Fruit fly (Drosophila melanogaster) whole organism: ENCODE data around the gene CG13306.
A peak's percentile ranks its signal among the peaks of the same experiment; 100 is the strongest.

Source experiments
- EcR ChIP-seq, 2 experiments: fragments of >200 bp; optimal IDR thresholded peaks; 2 replicates each; lab custom pipeline; 2017; ENCODE audit warnings: missing biosample characterization in 2 of 2, missing genetic modification characterization in 2 of 2, missing genetic modification reagents in 2 of 2
- psq ChIP-seq: fragments of >200 bp; optimal IDR thresholded peaks from 2 replicates; lab custom pipeline; 2017
- usp ChIP-seq: fragments of >200 bp; optimal IDR thresholded peaks from 2 replicates; lab custom pipeline; 2017; ENCODE audit warnings: missing biosample characterization, missing genetic modification characterization, mixed read lengths

- peak in 1 of 2 experiments; percentile 56 for TF ChIP-seq EcR (GFP tag; optimal IDR thresholded peaks at IDR 0.05; lab: Kevin White, UChicago)
- TF ChIP-seq psq (lab: Kevin White, UChicago), result no peak
- TF ChIP-seq usp (GFP tag; lab: Kevin White, UChicago), result no peak
These were observed 49.9 kb downstream of the CG13306 start for dm6 chr3L:8699612-8700011.
